Worm (Caenorhabditis elegans) whole organism, mixed stage, embryonic: ENCODE results near the gene pqn-89.

Experiments
- M03D4.4 ChIP-seq: sonication (generic microtip); optimal IDR thresholded peaks from 2 replicates; lab custom pipeline; 2017; ENCODE audit warnings: mild to moderate bottlenecking, missing genetic modification characterization, missing compliant biosample characterization
- bed-3 ChIP-seq: fragments of 200-800 bp; sonication (Bioruptor generic); optimal IDR thresholded peaks from 3 replicates; lab custom pipeline; 2018; ENCODE audit warnings: mild to moderate bottlenecking, missing genetic modification characterization, moderate library complexity, missing compliant biosample characterization
- blmp-1 ChIP-seq: fragments of 150-350 bp; optimal IDR thresholded peaks from 2 replicates; lab custom pipeline; 2014; ENCODE audit warnings: missing biosample characterization, missing genetic modification characterization
- ceh-39 ChIP-seq: fragments of 150-350 bp; optimal IDR thresholded peaks from 2 replicates; lab custom pipeline; 2014; ENCODE audit warnings: missing biosample characterization, missing genetic modification characterization
- ceh-43 ChIP-seq: fragments of 200-800 bp; sonication (Bioruptor generic); optimal IDR thresholded peaks from 2 replicates; lab custom pipeline; 2018; ENCODE audit warnings: mild to moderate bottlenecking, missing genetic modification characterization, moderate library complexity, missing compliant biosample characterization
- ces-1 ChIP-seq: fragments of 150-350 bp; optimal IDR thresholded peaks from 2 replicates; lab custom pipeline; 2014; ENCODE audit warnings: missing biosample characterization, missing genetic modification reagents, missing genetic modification characterization
- cnd-1 ChIP-seq: fragments of 200-800 bp; sonication (Bioruptor generic); optimal IDR thresholded peaks from 2 replicates; lab custom pipeline; 2018; ENCODE audit warnings: mild to moderate bottlenecking, missing genetic modification characterization, missing compliant biosample characterization
- drap-1 ChIP-seq: fragments of 200-800 bp; sonication (Bioruptor generic); optimal IDR thresholded peaks from 3 replicates; lab custom pipeline; 2018; ENCODE audit warnings: mild to moderate bottlenecking, missing genetic modification characterization, missing compliant biosample characterization
- elt-1 ChIP-seq: sonication (generic microtip); optimal IDR thresholded peaks from 2 replicates; lab custom pipeline; 2017; ENCODE audit warnings: missing genetic modification characterization, mild to moderate bottlenecking, missing compliant biosample characterization, antibody characterized with exemption, moderate library complexity, borderline replicate concordance; ENCODE audit not compliant: insufficient read depth
- elt-3 ChIP-seq: fragments of 150-350 bp; optimal IDR thresholded peaks from 2 replicates; lab custom pipeline; 2014; ENCODE audit warnings: missing biosample characterization, missing genetic modification characterization
- flh-1 ChIP-seq: fragments of 200-800 bp; sonication (Bioruptor generic); optimal IDR thresholded peaks from 2 replicates; lab custom pipeline; 2018; ENCODE audit warnings: mild to moderate bottlenecking, missing genetic modification characterization, moderate library complexity, missing compliant biosample characterization
- ham-2 ChIP-seq: fragments of 200-800 bp; sonication (Bioruptor generic); optimal IDR thresholded peaks from 2 replicates; lab custom pipeline; 2018; ENCODE audit warnings: mild to moderate bottlenecking, missing genetic modification characterization, missing compliant biosample characterization
- hlh-1 ChIP-seq: fragments of 150-350 bp; optimal IDR thresholded peaks from 2 replicates; lab custom pipeline; 2014; ENCODE audit warnings: missing biosample characterization, missing genetic modification reagents, missing genetic modification characterization
- lin-13 ChIP-seq: fragments of 150-350 bp; optimal IDR thresholded peaks from 2 replicates; lab custom pipeline; 2014; ENCODE audit warnings: missing biosample characterization, missing genetic modification characterization
- lin-32 ChIP-seq: fragments of 200-800 bp; sonication (Bioruptor generic); optimal IDR thresholded peaks from 2 replicates; lab custom pipeline; 2018; ENCODE audit warnings: mild to moderate bottlenecking, missing genetic modification characterization, missing compliant biosample characterization
- lsy-2 ChIP-seq: fragments of 150-350 bp; optimal IDR thresholded peaks from 2 replicates; lab custom pipeline; 2014; ENCODE audit warnings: missing biosample characterization, missing genetic modification characterization
- mab-5 ChIP-seq: fragments of 150-350 bp; optimal IDR thresholded peaks from 2 replicates; lab custom pipeline; 2014; ENCODE audit warnings: missing biosample characterization, missing genetic modification characterization
- mep-1 ChIP-seq: fragments of 150-350 bp; optimal IDR thresholded peaks from 2 replicates; lab custom pipeline; 2017; ENCODE audit warnings: missing biosample characterization, missing genetic modification reagents, missing genetic modification characterization, inconsistent platforms
- mls-2 ChIP-seq: sonication (generic microtip); optimal IDR thresholded peaks from 2 replicates; lab custom pipeline; 2016; ENCODE audit warnings: mild to moderate bottlenecking, missing genetic modification characterization, moderate library complexity, missing compliant biosample characterization
- nhr-2 ChIP-seq: fragments of 150-350 bp; optimal IDR thresholded peaks from 2 replicates; lab custom pipeline; 2014; ENCODE audit warnings: missing biosample characterization, missing genetic modification characterization
- nhr-237 ChIP-seq: fragments of 150-350 bp; optimal IDR thresholded peaks from 2 replicates; lab custom pipeline; 2014; ENCODE audit warnings: missing biosample characterization, missing genetic modification characterization
- nhr-28 ChIP-seq: fragments of 150-350 bp; optimal IDR thresholded peaks from 2 replicates; lab custom pipeline; 2014; ENCODE audit warnings: missing biosample characterization, missing genetic modification characterization
- nhr-76 ChIP-seq: sonication (generic microtip); optimal IDR thresholded peaks from 2 replicates; lab custom pipeline; 2017; ENCODE audit warnings: missing biosample characterization, missing genetic modification characterization
- pha-4 ChIP-seq: fragments of 150-350 bp; optimal IDR thresholded peaks from 2 replicates; lab custom pipeline; 2018; ENCODE audit warnings: missing biosample characterization, missing genetic modification reagents, missing genetic modification characterization
- sem-2 ChIP-seq: fragments of 200-800 bp; sonication (Bioruptor generic); optimal IDR thresholded peaks from 2 replicates; lab custom pipeline; 2018; ENCODE audit warnings: mild to moderate bottlenecking, missing genetic modification characterization, missing compliant biosample characterization
- snpc-4 ChIP-seq: fragments of 150-350 bp; optimal IDR thresholded peaks from 2 replicates; lab custom pipeline; 2014; ENCODE audit warnings: missing biosample characterization, missing genetic modification characterization
- sptf-1 ChIP-seq: sonication (generic microtip); optimal IDR thresholded peaks from 2 replicates; lab custom pipeline; 2017; ENCODE audit warnings: mild to moderate bottlenecking, missing genetic modification characterization, moderate library complexity, missing compliant biosample characterization
- tbx-8 ChIP-seq: fragments of 200-800 bp; sonication (Bioruptor generic); optimal IDR thresholded peaks from 2 replicates; lab custom pipeline; 2018; ENCODE audit warnings: mild to moderate bottlenecking, missing genetic modification characterization, moderate library complexity, missing compliant biosample characterization
- unc-120 ChIP-seq: sonication (generic microtip); optimal IDR thresholded peaks from 2 replicates; lab custom pipeline; 2017; ENCODE audit warnings: missing genetic modification characterization, missing compliant biosample characterization; ENCODE audit not compliant: poor library complexity, severe bottlenecking
- unc-39 ChIP-seq: fragments of 150-350 bp; optimal IDR thresholded peaks from 2 replicates; lab custom pipeline; 2014; ENCODE audit warnings: missing biosample characterization, missing genetic modification characterization
- unc-62 ChIP-seq: fragments of 150-350 bp; optimal IDR thresholded peaks from 2 replicates; lab custom pipeline; 2014; ENCODE audit warnings: missing biosample characterization, missing genetic modification reagents, missing genetic modification characterization
- zip-8 ChIP-seq: fragments of 150-350 bp; optimal IDR thresholded peaks from 2 replicates; lab custom pipeline; 2014; ENCODE audit warnings: missing biosample characterization, missing genetic modification characterization
- ztf-11 ChIP-seq: fragments of 150-350 bp; optimal IDR thresholded peaks from 2 replicates; lab custom pipeline; 2014; ENCODE audit warnings: missing biosample characterization, missing genetic modification characterization

pqn-89 gene

DNA sequence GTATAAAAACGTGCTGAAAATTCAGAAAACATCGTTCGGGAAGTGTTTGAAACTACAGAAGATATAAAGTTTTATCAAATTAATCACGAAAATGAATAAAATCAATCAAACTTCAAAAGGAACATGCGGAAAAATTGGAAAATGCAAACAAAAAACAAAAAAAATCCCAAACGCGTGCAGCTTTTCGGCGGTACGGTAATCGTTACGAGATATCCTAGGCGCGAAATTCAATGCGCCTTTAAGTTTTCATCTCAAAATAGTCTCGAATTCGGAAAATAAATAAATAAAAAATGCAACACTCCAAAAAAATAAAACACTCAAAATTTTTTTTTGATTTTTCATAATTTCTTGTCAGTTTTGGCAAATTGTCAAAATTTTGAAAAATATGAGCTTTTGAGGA is 23.3 kb downstream of the pqn-89 start:
- TF ChIP-seq nhr-28 (tag; lab: Kevin White, UChicago): no peak
- no peak for TF ChIP-seq ztf-11 (tag; lab: Kevin White, UChicago)
- TF ChIP-seq unc-39 (tag; lab: Kevin White, UChicago): no peak
- TF ChIP-seq M03D4.4 (tag; lab: Kevin White, UChicago): no peak
- no peak for TF ChIP-seq sptf-1 (tag; lab: Kevin White, UChicago)
- TF ChIP-seq hlh-1 (tag; lab: Kevin White, UChicago): no peak
- no peak for TF ChIP-seq mls-2 (tag; lab: Kevin White, UChicago)

DNA sequence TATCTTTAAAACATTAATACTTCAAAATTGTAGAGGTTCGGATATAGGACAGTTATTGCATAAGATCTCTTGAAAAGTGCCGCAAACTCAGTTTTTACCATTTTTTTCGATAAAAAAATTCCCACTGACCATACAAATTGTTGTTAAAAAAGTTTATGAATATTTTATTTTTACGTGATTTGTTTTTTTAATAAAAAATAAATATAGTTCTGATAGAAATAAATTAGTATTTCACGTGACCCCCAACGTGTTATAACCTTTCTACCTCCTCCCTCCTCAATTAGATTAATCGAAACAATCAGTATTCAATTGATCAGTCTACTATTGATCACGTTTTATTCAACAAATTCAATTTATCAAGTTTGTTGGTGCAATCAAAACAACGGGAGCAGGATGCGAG is 24.9 kb downstream of the pqn-89 start, which contains the start of gene C01G5.4:
TSS of gene C01G5.4 (plus strand) at position 301 of the 400 bp plus-strand sequence.
- TF ChIP-seq nhr-28 (tag; lab: Kevin White, UChicago) (no peak), unc-120 (tag; lab: Kevin White, UChicago) (no peak), mep-1 (tag; lab: Kevin White, UChicago) (no peak), ham-2 (GFP tag; lab: Kevin White, UChicago) (no peak), elt-1 (tag; lab: Kevin White, UChicago) (no peak), lsy-2 (tag; lab: Kevin White, UChicago) (no peak), mls-2 (tag; lab: Kevin White, UChicago) (no peak), nhr-237 (tag; lab: Kevin White, UChicago) (no peak), flh-1 (GFP tag; lab: Kevin White, UChicago) (no peak), snpc-4 (tag; lab: Kevin White, UChicago) (no peak), elt-3 (no peak), hlh-1 (tag; lab: Kevin White, UChicago) (no peak), nhr-76 (tag; lab: Kevin White, UChicago) (no peak), ces-1 (no peak), pha-4 (tag; lab: Kevin White, UChicago) (no peak), bed-3 (GFP tag; lab: Kevin White, UChicago) (no peak)

DNA sequence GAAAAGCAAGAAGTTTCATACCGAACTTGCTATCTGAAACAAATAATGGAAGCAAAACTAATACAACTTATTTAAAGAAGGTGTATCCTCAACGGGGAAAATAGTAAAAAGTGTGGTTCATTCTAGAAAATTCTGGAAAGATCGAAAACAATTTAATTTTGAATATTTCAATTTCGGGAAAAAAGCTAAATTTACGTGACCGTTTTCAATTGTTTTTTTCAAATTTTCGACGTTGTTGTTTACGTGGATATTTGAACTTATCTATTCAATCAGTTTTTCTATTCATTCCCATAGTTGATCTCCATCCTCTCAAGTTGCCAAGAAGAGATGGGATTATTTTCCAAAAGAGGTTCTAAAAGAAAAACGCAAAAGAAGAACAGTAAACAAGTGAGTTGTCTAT is 29.4 kb downstream of the pqn-89 start, which contains the start of gene C01G5.3:
TSS of gene C01G5.3 (plus strand) at position 301 of the 400 bp plus-strand sequence.
- TF ChIP-seq elt-1 (tag; lab: Kevin White, UChicago) (no peak), mab-5 (tag; lab: Kevin White, UChicago) (no peak), drap-1 (GFP tag; lab: Kevin White, UChicago) (no peak), tbx-8 (GFP tag; lab: Kevin White, UChicago) (no peak), cnd-1 (tag; lab: Kevin White, UChicago) (no peak), sem-2 (GFP tag; lab: Kevin White, UChicago) (no peak), nhr-2 (tag; lab: Kevin White, UChicago) (no peak), lsy-2 (tag; lab: Kevin White, UChicago) (no peak), ceh-43 (GFP tag; lab: Kevin White, UChicago) (no peak), ceh-39 (tag; lab: Kevin White, UChicago) (no peak), unc-62 (no peak), bed-3 (GFP tag; lab: Kevin White, UChicago) (no peak), blmp-1 (tag; lab: Kevin White, UChicago) (no peak)

DNA sequence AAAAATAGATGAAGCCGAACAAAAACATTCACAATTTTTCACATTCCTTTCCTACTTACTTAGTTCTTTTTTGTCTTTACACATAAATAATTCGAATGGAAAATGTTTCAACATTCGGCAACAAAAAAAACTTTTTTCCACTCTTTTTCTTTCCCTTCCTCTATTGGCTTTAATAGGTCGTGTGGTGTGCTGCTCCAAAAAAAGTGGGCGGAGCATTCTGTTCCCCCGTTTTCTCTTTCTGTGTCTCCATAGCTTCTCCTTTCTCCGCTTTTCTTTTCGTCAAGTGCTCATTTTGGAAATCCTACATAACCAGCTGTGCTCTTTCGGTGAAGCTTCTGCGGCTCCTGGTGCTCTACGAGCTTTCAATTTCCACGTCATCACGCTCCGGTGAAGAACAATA is 34.9 kb downstream of the pqn-89 start, which contains the start of gene C01G5.25:
TSS of gene C01G5.25 (plus strand) at position 250 of the 400 bp plus-strand sequence.
- no peak for TF ChIP-seq lin-32
- no peak for TF ChIP-seq ham-2 (GFP tag; lab: Kevin White, UChicago)
- no peak for TF ChIP-seq bed-3 (GFP tag; lab: Kevin White, UChicago)
- TF ChIP-seq snpc-4 (tag; lab: Kevin White, UChicago): no peak
- TF ChIP-seq sptf-1 (tag; lab: Kevin White, UChicago): no peak
- TF ChIP-seq pha-4 (tag; lab: Kevin White, UChicago): no peak
- TF ChIP-seq hlh-1 (tag; lab: Kevin White, UChicago): no peak
- TF ChIP-seq unc-120 (tag; lab: Kevin White, UChicago): no peak
- no peak for TF ChIP-seq nhr-28 (tag; lab: Kevin White, UChicago)
- TF ChIP-seq unc-62: no peak
- no peak for TF ChIP-seq tbx-8 (GFP tag; lab: Kevin White, UChicago)
- TF ChIP-seq zip-8 (tag; lab: Kevin White, UChicago): no peak
- no peak for TF ChIP-seq lin-13 (tag; lab: Kevin White, UChicago)
- no peak for TF ChIP-seq nhr-237 (tag; lab: Kevin White, UChicago)
- TF ChIP-seq, all 35 proteins: peak for 0
